Fruit fly (Drosophila melanogaster) whole organism, pupa: ENCODE data around the gene CG32988.

Experiments
- CG13204 ChIP-seq: fragments of 200-800 bp; sonication (Bioruptor generic); optimal IDR thresholded peaks from 2 replicates; lab custom pipeline; 2018; ENCODE audit warnings: missing biosample characterization, mild to moderate bottlenecking, missing genetic modification characterization, moderate library complexity
- CG34367 ChIP-seq: fragments of 200-800 bp; sonication (Bioruptor generic); optimal IDR thresholded peaks from 2 replicates; lab custom pipeline; 2018; ENCODE audit warnings: missing biosample characterization, mild to moderate bottlenecking, missing genetic modification characterization
- CG8159 ChIP-seq: fragments of 200-800 bp; sonication (Bioruptor generic); optimal IDR thresholded peaks from 3 replicates; lab custom pipeline; 2018; ENCODE audit warnings: missing biosample characterization, mild to moderate bottlenecking, missing genetic modification characterization, moderate library complexity
- D1 ChIP-seq: fragments of 200-800 bp; sonication (Bioruptor generic); optimal IDR thresholded peaks from 2 replicates; lab custom pipeline; 2018; ENCODE audit warnings: missing biosample characterization, mild to moderate bottlenecking, missing genetic modification characterization, moderate library complexity
- Pif1A ChIP-seq: fragments of 200-800 bp; sonication (Bioruptor generic); optimal IDR thresholded peaks from 3 replicates; lab custom pipeline; 2016; ENCODE audit warnings: missing biosample characterization, missing genetic modification characterization
- Snoo ChIP-seq: fragments of 200-800 bp; sonication (Bioruptor generic); optimal IDR thresholded peaks from 3 replicates; lab custom pipeline; 2017; ENCODE audit warnings: missing biosample characterization, mild to moderate bottlenecking, missing genetic modification characterization, inconsistent platforms
- gl ChIP-seq: fragments of 200-800 bp; sonication (Bioruptor generic); optimal IDR thresholded peaks from 2 replicates; lab custom pipeline; 2018; ENCODE audit warnings: missing biosample characterization, mild to moderate bottlenecking, missing genetic modification characterization

DNA sequence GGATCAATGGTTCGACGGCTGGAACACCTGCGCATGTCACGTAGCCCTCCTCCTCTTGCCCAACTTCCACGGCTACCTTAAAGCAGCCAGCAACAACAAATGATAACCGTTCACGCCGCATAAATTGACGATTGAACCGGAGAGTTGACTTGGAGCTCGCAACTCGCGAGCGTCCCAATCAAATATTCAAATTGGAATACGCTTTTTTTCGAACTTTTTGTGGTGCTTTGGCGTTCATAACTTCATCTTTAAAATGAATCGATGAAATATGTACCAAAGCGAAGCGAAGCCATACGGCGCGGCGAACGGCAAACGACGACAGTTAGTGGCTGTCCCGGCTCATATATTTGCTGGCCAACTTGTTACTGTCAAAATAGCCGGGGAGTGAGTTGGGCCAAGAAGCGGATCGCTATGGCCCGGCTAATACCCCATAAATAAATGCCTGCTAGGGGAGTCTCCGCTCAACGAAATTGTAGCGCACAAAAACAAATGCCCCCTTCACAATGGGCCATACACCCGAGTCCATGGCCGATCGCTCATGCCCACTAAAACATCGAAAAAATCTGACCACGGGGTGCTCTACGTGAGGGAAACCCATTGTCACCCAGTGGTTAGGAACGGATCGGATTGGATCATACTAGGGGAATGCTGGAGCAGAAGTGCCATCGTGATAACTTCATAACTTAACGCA lies 14.7 kb downstream of the CG32988 start:
- TF ChIP-seq Pif1A (GFP tag; lab: Kevin White, UChicago) (no peak), D1 (no peak), gl (tag; lab: Kevin White, UChicago) (no peak), CG13204 (GFP tag; lab: Kevin White, UChicago) (no peak), CG8159 (tag; lab: Kevin White, UChicago) (no peak), CG34367 (tag; lab: Kevin White, UChicago) (no peak), Snoo (tag; lab: Kevin White, UChicago) (no peak)
